Worm (Caenorhabditis elegans): ENCODE data around the gene osm-9.

osm-9 gene

DNA sequence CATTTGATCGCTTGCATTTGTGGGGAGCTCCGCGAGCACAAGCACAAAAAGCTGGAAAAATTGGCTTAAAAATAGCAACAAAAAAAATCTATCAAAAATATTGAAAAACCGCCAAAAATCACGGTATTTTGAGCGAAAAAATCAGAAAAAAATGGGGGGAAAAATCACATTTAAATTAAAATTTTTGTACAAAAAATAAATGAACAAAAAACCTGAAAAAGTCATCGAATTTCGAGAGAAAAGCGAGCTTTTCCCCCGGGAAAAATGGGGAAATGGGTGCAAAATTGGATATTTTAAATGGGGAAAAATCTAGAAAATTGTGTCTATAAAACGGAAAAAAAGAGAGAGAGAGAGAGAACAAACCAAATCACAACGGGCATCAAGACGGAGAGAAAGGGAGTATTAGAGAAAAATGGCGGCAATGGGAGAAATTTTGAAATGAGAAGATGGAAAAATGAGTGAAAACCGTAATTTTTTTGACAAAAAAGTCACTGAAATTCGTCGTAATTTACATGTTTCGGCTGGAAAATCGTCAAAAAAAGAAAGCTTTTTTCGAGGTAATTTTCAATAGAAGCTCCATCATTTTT lies 47.7 kb downstream of the osm-9 start, which contains the start of gene ced-10:
TSS of gene ced-10 (minus strand) at position 51 of the 587 bp plus-strand sequence.
- TF ChIP-seq B0310.2 (tag; optimal IDR thresholded peaks at IDR 0.05) (no peak), flt-1 (GFP tag; IDR thresholded peaks at IDR 0.05) (no peak)

DNA sequence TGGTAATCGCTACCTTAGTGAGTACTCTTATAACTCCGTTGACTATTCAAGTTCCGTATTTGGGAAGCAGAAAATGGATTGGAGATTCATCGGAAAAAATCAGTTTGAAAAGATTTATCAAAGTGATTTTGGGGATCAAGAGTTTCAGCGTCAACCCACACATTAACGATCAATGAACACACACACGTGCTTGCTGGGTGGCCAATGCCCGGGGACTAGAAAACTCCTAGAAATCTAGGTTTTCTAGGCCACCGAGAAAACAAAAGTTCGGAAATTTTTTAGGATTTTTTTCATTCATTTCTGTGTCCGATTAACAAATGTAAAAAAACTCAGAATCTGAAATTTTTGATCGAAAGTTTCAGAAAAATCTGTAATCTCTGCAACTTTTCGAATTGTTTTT lies 51.3 kb downstream of the osm-9 start:
- TF ChIP-seq ceh-36 (tag; optimal IDR thresholded peaks at IDR 0.05) = no peak
- TF ChIP-seq ama-1 (optimal IDR thresholded peaks at IDR 0.05) = peak; percentile 41
- no peak for TF ChIP-seq flt-1 (GFP tag; IDR thresholded peaks at IDR 0.05)
- TF ChIP-seq tbx-37 (GFP tag; conservative IDR thresholded peaks at IDR 0.05) = no peak

DNA sequence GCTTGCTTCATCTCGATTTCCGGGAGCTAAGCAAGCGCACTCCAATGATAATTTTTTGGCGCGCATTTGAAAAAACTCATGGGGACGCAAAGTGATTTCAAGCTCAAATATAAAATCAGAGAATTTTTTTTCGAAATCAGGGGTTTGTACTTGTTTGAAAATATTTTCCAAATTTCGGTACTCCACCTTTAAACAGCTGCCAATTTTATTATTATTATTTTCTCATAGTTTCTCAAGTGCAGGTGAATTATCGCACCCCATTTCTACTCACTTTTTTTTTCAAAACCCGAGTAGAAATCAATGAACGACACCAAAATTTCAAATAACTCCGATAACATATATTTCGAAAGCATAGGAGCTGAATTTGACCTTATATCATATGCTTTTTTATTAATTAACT lies 53.1 kb downstream of the osm-9 start, which contains the start of gene srz-83:
TSS of gene srz-83 (plus strand) at position 301 of the 400 bp plus-strand sequence.
- TF ChIP-seq hnd-1 (tag; optimal IDR thresholded peaks at IDR 0.05) = no peak

DNA sequence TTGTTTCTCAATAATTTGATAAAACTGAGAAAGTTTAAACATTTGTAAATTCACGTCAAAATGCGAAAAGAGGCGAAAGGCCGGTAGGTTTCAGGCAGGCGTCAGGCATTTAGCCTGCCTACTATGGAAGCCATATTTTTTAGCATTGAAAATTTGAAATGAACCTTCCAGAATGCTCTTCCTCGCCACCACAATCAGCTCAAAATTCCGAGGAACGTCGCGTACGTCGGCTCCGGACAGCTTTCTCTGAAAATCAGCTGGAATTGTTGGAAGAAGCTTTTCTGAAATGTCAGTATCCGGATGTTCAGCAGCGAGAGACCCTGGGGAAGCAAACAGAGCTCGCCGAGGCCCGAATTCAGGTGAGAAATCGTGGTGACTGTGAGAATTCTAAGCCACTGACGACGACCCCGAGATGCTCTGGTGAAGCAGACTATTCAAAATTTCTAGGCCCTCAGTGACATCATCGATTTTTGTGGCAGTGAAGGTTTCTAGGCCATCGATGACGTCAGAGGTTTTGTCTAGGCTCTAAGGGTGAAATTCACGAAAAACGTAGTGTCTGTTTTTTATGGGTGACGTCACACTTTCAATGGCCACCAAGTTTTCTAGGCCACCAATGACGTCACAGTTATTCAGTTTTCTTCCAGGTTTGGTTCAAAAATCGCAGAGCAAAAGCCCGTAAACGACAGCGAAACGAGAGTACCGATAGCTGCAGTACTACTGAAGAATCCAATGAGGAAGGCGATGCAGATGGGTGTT lies 55.1 kb downstream of the osm-9 start:
- TF ChIP-seq hmg-4 (GFP tag; optimal IDR thresholded peaks at IDR 0.05) (no peak), hnd-1 (tag; optimal IDR thresholded peaks at IDR 0.05) (no peak), sea-1 (GFP tag; conservative IDR thresholded peaks at IDR 0.05) (no peak), ama-1 (optimal IDR thresholded peaks at IDR 0.05) (no peak), ets-7 (tag; optimal IDR thresholded peaks at IDR 0.05) (no peak), scrt-1 (GFP tag; IDR thresholded peaks at IDR 0.05) (no peak), B0310.2 (tag; optimal IDR thresholded peaks at IDR 0.05) (no peak), tbx-37 (GFP tag; conservative IDR thresholded peaks at IDR 0.05) (no peak)

All from whole organism, early embryonic.